Worm (Caenorhabditis elegans): Measurements from ENCODE around the gene W10G11.2.

DNA sequence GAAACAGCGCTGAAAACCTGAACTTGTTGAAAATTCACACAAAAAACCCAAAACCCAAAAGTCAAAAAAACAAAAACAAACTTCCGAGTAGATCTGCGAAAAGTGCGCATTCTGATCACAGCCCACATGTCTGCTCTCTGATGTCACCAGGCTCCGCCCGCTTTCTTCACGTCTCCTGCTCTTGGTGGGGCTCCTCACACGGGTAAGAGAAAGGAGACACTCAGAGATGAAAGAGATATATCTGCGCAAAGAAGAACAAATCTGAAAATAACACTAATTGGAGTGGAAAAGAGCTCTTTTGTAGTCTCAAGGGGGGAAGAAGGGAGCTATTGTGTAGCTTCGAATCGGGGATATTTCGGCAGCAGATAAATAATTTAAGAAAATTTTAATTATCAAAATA, 33.2 kb downstream of the W10G11.2 start, which contains the start of gene ncs-6:
- TF ChIP-seq ekl-4 (GFP tag; IDR thresholded peaks at IDR 0.05) (no peak), lsl-1 (GFP tag; optimal IDR thresholded peaks at IDR 0.05) (no peak), madf-3 (GFP tag; IDR thresholded peaks at IDR 0.05) (no peak), unc-62 (GFP tag; optimal IDR thresholded peaks at IDR 0.05) (no peak), F39B2.1 (GFP tag; IDR thresholded peaks at IDR 0.05) (no peak), rpc-1 (optimal IDR thresholded peaks at IDR 0.05) (no peak), rpc-1 (tag; optimal IDR thresholded peaks at IDR 0.05) (no peak), pbrm-1 (GFP tag; IDR thresholded peaks at IDR 0.05) (no peak), him-1 (tag; optimal IDR thresholded peaks at IDR 0.05) (no peak), F33H1.4 (GFP tag; IDR thresholded peaks at IDR 0.05) (no peak), Y95B8A.8 (GFP tag; IDR thresholded peaks at IDR 0.05) (no peak), ceh-100 (GFP tag; IDR thresholded peaks at IDR 0.05) (no peak), egl-44 (GFP tag; IDR thresholded peaks at IDR 0.05) (no peak), snpc-4 (GFP tag; optimal IDR thresholded peaks at IDR 0.05) (no peak), snpc-4 (tag; optimal IDR thresholded peaks at IDR 0.05) (no peak)

Measured in whole organism, young adult.